Fruit fly (Drosophila melanogaster): ENCODE results near the gene mRpS22.

Gene mRpS22

dm6 chr3R:27947682-27948245 is 31.1 kb downstream of the mRpS22 start, which contains the start of gene mfrn:
Gene mfrn (minus strand): TSS chr3R:27948021.
- TF ChIP-seq net (GFP tag; optimal IDR thresholded peaks at IDR 0.05) (no peak), CG6854 (GFP tag; optimal IDR thresholded peaks at IDR 0.05) (peak; percentile 7)

- TF ChIP-seq CG6808 (GFP tag; optimal IDR thresholded peaks at IDR 0.05), result peak; percentile 53
- no peak for TF ChIP-seq vri (GFP tag; optimal IDR thresholded peaks at IDR 0.05)
- peak; percentile 46 for TF ChIP-seq Sox14 (GFP tag; optimal IDR thresholded peaks at IDR 0.05)
- TF ChIP-seq CG31627 (GFP tag; optimal IDR thresholded peaks at IDR 0.05), result peak; percentile 73
- TF ChIP-seq Hr38 (GFP tag; optimal IDR thresholded peaks at IDR 0.05), result no peak
- TF ChIP-seq dsx (GFP tag; optimal IDR thresholded peaks at IDR 0.05; ENCODE audit: poor library complexity, severe bottlenecking), result peak; percentile 29
- TF ChIP-seq Eip78C (GFP tag), result peak; percentile 90
- TF ChIP-seq Sox15 (GFP tag; optimal IDR thresholded peaks at IDR 0.05), result peak; percentile 47
- peak; percentile 51; the same call in 1 of the 2 replicates for TF ChIP-seq CG15336 (GFP tag; IDR thresholded peaks at IDR 0.05)
- TF ChIP-seq Eip75B (GFP tag; optimal IDR thresholded peaks at IDR 0.05), result peak; percentile 20
- TF ChIP-seq salr (GFP tag; optimal IDR thresholded peaks at IDR 0.05), result peak in 1 of 2 experiments; percentile 35
- peak; percentile 51 for TF ChIP-seq Ets96B (tag; optimal IDR thresholded peaks at IDR 0.05)
- peak; percentile 64; the same call in 2 of the 3 replicates for TF ChIP-seq CG8119 (GFP tag; IDR thresholded peaks at IDR 0.05)
- no peak for TF ChIP-seq acj6 (GFP tag; optimal IDR thresholded peaks at IDR 0.05)
- TF ChIP-seq lz (GFP tag; optimal IDR thresholded peaks at IDR 0.05), result peak; percentile 61
- TF ChIP-seq CG32006 (GFP tag; optimal IDR thresholded peaks at IDR 0.05), result peak; percentile 65
- peak; percentile 9 for TF ChIP-seq cyc (GFP tag; optimal IDR thresholded peaks at IDR 0.05)
- TF ChIP-seq CG11294 (GFP tag; IDR thresholded peaks at IDR 0.05), result peak; percentile 49; the same call in 1 of the 2 replicates
- TF ChIP-seq CG6854 (GFP tag; optimal IDR thresholded peaks at IDR 0.05), result peak; percentile 26
- no peak for TF ChIP-seq CG7368 (GFP tag; optimal IDR thresholded peaks at IDR 0.05)
- TF ChIP-seq CG3032 (tag; optimal IDR thresholded peaks at IDR 0.05), result peak; percentile 71
- TF ChIP-seq CG6163 (GFP tag; IDR thresholded peaks at IDR 0.05), result peak; percentile 72
- peak; percentile 25 for TF ChIP-seq fd59A (GFP tag; optimal IDR thresholded peaks at IDR 0.05)
- TF ChIP-seq CG8632 (GFP tag; optimal IDR thresholded peaks at IDR 0.05), result peak; percentile 71
- no peak for TF ChIP-seq Met (GFP tag; optimal IDR thresholded peaks at IDR 0.05)
- TF ChIP-seq Lpt (GFP tag; optimal IDR thresholded peaks at IDR 0.05), result peak; percentile 16
- no peak for TF ChIP-seq topi (GFP tag; optimal IDR thresholded peaks at IDR 0.05)
- TF ChIP-seq CG6792 (GFP tag; optimal IDR thresholded peaks at IDR 0.05), result peak; percentile 49
- peak; percentile 61 for TF ChIP-seq CG34406 (GFP tag; optimal IDR thresholded peaks at IDR 0.05)
- peak; percentile 74 for TF ChIP-seq esn (GFP tag; optimal IDR thresholded peaks at IDR 0.05)
- TF ChIP-seq CG6276 (GFP tag; optimal IDR thresholded peaks at IDR 0.05), result no peak
- TF ChIP-seq fd85E (GFP tag; optimal IDR thresholded peaks at IDR 0.05), result no peak
- peak; percentile 79 for TF ChIP-seq svp (GFP tag)
- peak; percentile 66 for TF ChIP-seq net (GFP tag; optimal IDR thresholded peaks at IDR 0.05)
- peak; percentile 67; the same call in 2 of the 3 replicates for TF ChIP-seq eg (GFP tag; IDR thresholded peaks at IDR 0.05)
- TF ChIP-seq Eip93F (GFP tag; optimal IDR thresholded peaks at IDR 0.05), result no peak
- peak; percentile 46 for TF ChIP-seq Gug (GFP tag; IDR thresholded peaks at IDR 0.05)
Observed at dm6 chr3R:27948421-27948906, 31.8 kb downstream of the mRpS22 start, which contains the start of gene Gp93. Gene Gp93 (plus strand): TSS chr3R:27948711.

dm6 chr3R:27953890-27954289 is 37.2 kb downstream of the mRpS22 start, which contains the start of gene CG4951:
Gene CG4951 (minus strand): TSS chr3R:27954112.
- no peak for TF ChIP-seq CG31627 (GFP tag; optimal IDR thresholded peaks at IDR 0.05)
- TF ChIP-seq CG10631 (GFP tag; optimal IDR thresholded peaks at IDR 0.05), result no peak
- no peak for TF ChIP-seq Gug (GFP tag; IDR thresholded peaks at IDR 0.05)

Data from whole organism, prepupa.